Worm (Caenorhabditis elegans): ENCODE results near the gene F54E4.2.

DNA sequence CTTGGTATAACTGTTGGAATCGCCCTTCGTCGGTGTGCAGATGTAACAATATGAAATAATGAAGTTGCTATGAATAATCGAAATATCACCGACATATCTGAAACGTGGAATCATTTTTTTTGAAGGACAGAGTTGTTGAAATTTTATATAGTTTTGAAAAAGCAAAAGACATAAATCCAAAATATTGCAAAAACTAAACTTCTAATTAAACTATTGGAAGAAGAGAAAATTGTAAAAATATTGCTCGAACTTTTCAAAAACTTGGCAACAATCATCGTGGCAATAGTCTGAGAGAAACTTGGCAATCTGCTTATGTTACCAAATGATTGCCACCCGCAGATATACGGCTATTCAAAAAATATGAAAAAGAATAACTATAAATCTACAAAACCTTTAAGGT is 16.7 kb upstream of the F54E4.2 start, which contains the start of gene F54E4.4:
- TF ChIP-seq med-1 (GFP tag; optimal IDR thresholded peaks at IDR 0.05; ENCODE audit: insufficient read depth): no peak
- TF ChIP-seq ztf-29 (GFP tag; IDR thresholded peaks at IDR 0.05): no peak
- TF ChIP-seq flt-1 (GFP tag; IDR thresholded peaks at IDR 0.05): no peak
- TF ChIP-seq ref-1 (GFP tag; conservative IDR thresholded peaks at IDR 0.05): no peak
- TF ChIP-seq tab-1 (GFP tag; IDR thresholded peaks at IDR 0.05): no peak
- TF ChIP-seq ztf-23 (GFP tag; IDR thresholded peaks at IDR 0.05): no peak
